Worm (Caenorhabditis elegans) whole organism, mixed stage, embryonic: ENCODE measurements around the gene Y46H3D.8.

ENCODE experiments used
- M03D4.4 ChIP-seq: sonication (generic microtip); optimal IDR thresholded peaks from 2 replicates; lab custom pipeline; 2017; ENCODE audit warnings: mild to moderate bottlenecking, missing genetic modification characterization, missing compliant biosample characterization
- bed-3 ChIP-seq: fragments of 200-800 bp; sonication (Bioruptor generic); optimal IDR thresholded peaks from 3 replicates; lab custom pipeline; 2018; ENCODE audit warnings: mild to moderate bottlenecking, missing genetic modification characterization, moderate library complexity, missing compliant biosample characterization
- blmp-1 ChIP-seq: fragments of 150-350 bp; optimal IDR thresholded peaks from 2 replicates; lab custom pipeline; 2014; ENCODE audit warnings: missing biosample characterization, missing genetic modification characterization
- ceh-43 ChIP-seq: fragments of 200-800 bp; sonication (Bioruptor generic); optimal IDR thresholded peaks from 2 replicates; lab custom pipeline; 2018; ENCODE audit warnings: mild to moderate bottlenecking, missing genetic modification characterization, moderate library complexity, missing compliant biosample characterization
- ces-1 ChIP-seq: fragments of 150-350 bp; optimal IDR thresholded peaks from 2 replicates; lab custom pipeline; 2014; ENCODE audit warnings: missing biosample characterization, missing genetic modification reagents, missing genetic modification characterization
- cnd-1 ChIP-seq: fragments of 200-800 bp; sonication (Bioruptor generic); optimal IDR thresholded peaks from 2 replicates; lab custom pipeline; 2018; ENCODE audit warnings: mild to moderate bottlenecking, missing genetic modification characterization, missing compliant biosample characterization
- elt-1 ChIP-seq: sonication (generic microtip); optimal IDR thresholded peaks from 2 replicates; lab custom pipeline; 2017; ENCODE audit warnings: missing genetic modification characterization, mild to moderate bottlenecking, missing compliant biosample characterization, antibody characterized with exemption, moderate library complexity, borderline replicate concordance; ENCODE audit not compliant: insufficient read depth
- elt-3 ChIP-seq: fragments of 150-350 bp; optimal IDR thresholded peaks from 2 replicates; lab custom pipeline; 2014; ENCODE audit warnings: missing biosample characterization, missing genetic modification characterization
- flh-1 ChIP-seq: fragments of 200-800 bp; sonication (Bioruptor generic); optimal IDR thresholded peaks from 2 replicates; lab custom pipeline; 2018; ENCODE audit warnings: mild to moderate bottlenecking, missing genetic modification characterization, moderate library complexity, missing compliant biosample characterization
- ham-2 ChIP-seq: fragments of 200-800 bp; sonication (Bioruptor generic); optimal IDR thresholded peaks from 2 replicates; lab custom pipeline; 2018; ENCODE audit warnings: mild to moderate bottlenecking, missing genetic modification characterization, missing compliant biosample characterization
- lin-13 ChIP-seq: fragments of 150-350 bp; optimal IDR thresholded peaks from 2 replicates; lab custom pipeline; 2014; ENCODE audit warnings: missing biosample characterization, missing genetic modification characterization
- lin-32 ChIP-seq: fragments of 200-800 bp; sonication (Bioruptor generic); optimal IDR thresholded peaks from 2 replicates; lab custom pipeline; 2018; ENCODE audit warnings: mild to moderate bottlenecking, missing genetic modification characterization, missing compliant biosample characterization
- lsy-2 ChIP-seq: fragments of 150-350 bp; optimal IDR thresholded peaks from 2 replicates; lab custom pipeline; 2014; ENCODE audit warnings: missing biosample characterization, missing genetic modification characterization
- mep-1 ChIP-seq: fragments of 150-350 bp; optimal IDR thresholded peaks from 2 replicates; lab custom pipeline; 2017; ENCODE audit warnings: missing biosample characterization, missing genetic modification reagents, missing genetic modification characterization, inconsistent platforms
- mls-2 ChIP-seq: sonication (generic microtip); optimal IDR thresholded peaks from 2 replicates; lab custom pipeline; 2016; ENCODE audit warnings: mild to moderate bottlenecking, missing genetic modification characterization, moderate library complexity, missing compliant biosample characterization
- nhr-12 ChIP-seq: fragments of 150-350 bp; optimal IDR thresholded peaks from 2 replicates; lab custom pipeline; 2014; ENCODE audit warnings: missing biosample characterization, missing genetic modification characterization
- nhr-237 ChIP-seq: fragments of 150-350 bp; optimal IDR thresholded peaks from 2 replicates; lab custom pipeline; 2014; ENCODE audit warnings: missing biosample characterization, missing genetic modification characterization
- nhr-28 ChIP-seq: fragments of 150-350 bp; optimal IDR thresholded peaks from 2 replicates; lab custom pipeline; 2014; ENCODE audit warnings: missing biosample characterization, missing genetic modification characterization
- nhr-76 ChIP-seq: sonication (generic microtip); optimal IDR thresholded peaks from 2 replicates; lab custom pipeline; 2017; ENCODE audit warnings: missing biosample characterization, missing genetic modification characterization
- pha-4 ChIP-seq: fragments of 150-350 bp; optimal IDR thresholded peaks from 2 replicates; lab custom pipeline; 2018; ENCODE audit warnings: missing biosample characterization, missing genetic modification reagents, missing genetic modification characterization
- sem-2 ChIP-seq: fragments of 200-800 bp; sonication (Bioruptor generic); optimal IDR thresholded peaks from 2 replicates; lab custom pipeline; 2018; ENCODE audit warnings: mild to moderate bottlenecking, missing genetic modification characterization, missing compliant biosample characterization
- snpc-4 ChIP-seq: fragments of 150-350 bp; optimal IDR thresholded peaks from 2 replicates; lab custom pipeline; 2014; ENCODE audit warnings: missing biosample characterization, missing genetic modification characterization
- tbx-8 ChIP-seq: fragments of 200-800 bp; sonication (Bioruptor generic); optimal IDR thresholded peaks from 2 replicates; lab custom pipeline; 2018; ENCODE audit warnings: mild to moderate bottlenecking, missing genetic modification characterization, moderate library complexity, missing compliant biosample characterization
- unc-120 ChIP-seq: sonication (generic microtip); optimal IDR thresholded peaks from 2 replicates; lab custom pipeline; 2017; ENCODE audit warnings: missing genetic modification characterization, missing compliant biosample characterization; ENCODE audit not compliant: poor library complexity, severe bottlenecking
- unc-39 ChIP-seq: fragments of 150-350 bp; optimal IDR thresholded peaks from 2 replicates; lab custom pipeline; 2014; ENCODE audit warnings: missing biosample characterization, missing genetic modification characterization
- unc-62 ChIP-seq: fragments of 150-350 bp; optimal IDR thresholded peaks from 2 replicates; lab custom pipeline; 2014; ENCODE audit warnings: missing biosample characterization, missing genetic modification reagents, missing genetic modification characterization
- zip-8 ChIP-seq: fragments of 150-350 bp; optimal IDR thresholded peaks from 2 replicates; lab custom pipeline; 2014; ENCODE audit warnings: missing biosample characterization, missing genetic modification characterization
- ztf-11 ChIP-seq: fragments of 150-350 bp; optimal IDR thresholded peaks from 2 replicates; lab custom pipeline; 2014; ENCODE audit warnings: missing biosample characterization, missing genetic modification characterization

Y46H3D.8 gene

ce11 chrV:1642768-1643167, 11.7 kb upstream of the Y46H3D.8 start:
- no peak for TF ChIP-seq M03D4.4 (tag; lab: Kevin White, UChicago)
- TF ChIP-seq nhr-28: no peak
- no peak for TF ChIP-seq nhr-76
- no peak for TF ChIP-seq flh-1 (GFP tag; lab: Kevin White, UChicago)
- no peak for TF ChIP-seq pha-4 (tag; lab: Kevin White, UChicago)
- TF ChIP-seq ces-1: no peak
- no peak for TF ChIP-seq elt-1 (tag; lab: Kevin White, UChicago)
- TF ChIP-seq zip-8 (tag; lab: Kevin White, UChicago): no peak
- no peak for TF ChIP-seq snpc-4
- no peak for TF ChIP-seq ztf-11 (tag; lab: Kevin White, UChicago)
- no peak for TF ChIP-seq cnd-1 (tag; lab: Kevin White, UChicago)
- no peak for TF ChIP-seq lin-13 (tag; lab: Kevin White, UChicago)
- no peak for TF ChIP-seq ceh-43 (GFP tag; lab: Kevin White, UChicago)
- no peak for TF ChIP-seq mls-2 (tag; lab: Kevin White, UChicago)
- no peak for TF ChIP-seq nhr-12 (tag; lab: Kevin White, UChicago)
- TF ChIP-seq blmp-1 (tag; lab: Kevin White, UChicago): no peak

ce11 chrV:1642199-1642598, 11.2 kb upstream of the Y46H3D.8 start, which contains the start of gene Y46H3D.1:
Gene Y46H3D.1, plus strand, starts transcription at chrV:1642499.
- no peak for TF ChIP-seq ces-1
- no peak for TF ChIP-seq elt-1 (tag; lab: Kevin White, UChicago)
- TF ChIP-seq flh-1 (GFP tag; lab: Kevin White, UChicago): no peak
- TF ChIP-seq lin-32 (GFP tag; lab: Kevin White, UChicago): no peak
- TF ChIP-seq elt-3 (tag; lab: Kevin White, UChicago): no peak
- no peak for TF ChIP-seq blmp-1 (tag; lab: Kevin White, UChicago)
- TF ChIP-seq mls-2 (tag; lab: Kevin White, UChicago): no peak
- no peak for TF ChIP-seq nhr-76
- no peak for TF ChIP-seq cnd-1 (tag; lab: Kevin White, UChicago)
- TF ChIP-seq sem-2 (GFP tag; lab: Kevin White, UChicago): no peak
- TF ChIP-seq bed-3 (GFP tag; lab: Kevin White, UChicago): no peak
- TF ChIP-seq pha-4 (tag; lab: Kevin White, UChicago): no peak
- TF ChIP-seq unc-39: no peak
- TF ChIP-seq ham-2 (GFP tag; lab: Kevin White, UChicago): no peak
- TF ChIP-seq mep-1: no peak
- TF ChIP-seq tbx-8 (GFP tag; lab: Kevin White, UChicago): no peak
- TF ChIP-seq unc-62 (GFP tag; lab: Kevin White, UChicago): no peak
- no peak for TF ChIP-seq nhr-28
- TF ChIP-seq M03D4.4 (tag; lab: Kevin White, UChicago): no peak
- no peak for TF ChIP-seq nhr-237 (tag; lab: Kevin White, UChicago)

ce11 chrV:1640008-1640407, 9.0 kb upstream of the Y46H3D.8 start, which contains the start of gene str-221:
Gene str-221, plus strand, starts transcription at chrV:1640308.
- TF ChIP-seq ham-2 (GFP tag; lab: Kevin White, UChicago) (no peak), elt-1 (tag; lab: Kevin White, UChicago) (no peak), tbx-8 (GFP tag; lab: Kevin White, UChicago) (no peak), pha-4 (tag; lab: Kevin White, UChicago) (no peak), nhr-76 (no peak), bed-3 (GFP tag; lab: Kevin White, UChicago) (no peak), lin-32 (GFP tag; lab: Kevin White, UChicago) (no peak), snpc-4 (no peak), zip-8 (tag; lab: Kevin White, UChicago) (no peak), elt-3 (tag; lab: Kevin White, UChicago) (no peak), blmp-1 (tag; lab: Kevin White, UChicago) (no peak), unc-62 (GFP tag; lab: Kevin White, UChicago) (no peak), nhr-28 (no peak), mls-2 (tag; lab: Kevin White, UChicago) (no peak)

ce11 chrV:1635859-1636258, 4.8 kb upstream of the Y46H3D.8 start, which contains the start of gene str-222:
Gene str-222, plus strand, starts transcription at chrV:1636159.
- TF ChIP-seq nhr-76 (no peak), lsy-2 (tag; lab: Kevin White, UChicago) (no peak), elt-3 (tag; lab: Kevin White, UChicago) (no peak), bed-3 (GFP tag; lab: Kevin White, UChicago) (no peak), mep-1 (no peak), unc-39 (no peak), nhr-237 (tag; lab: Kevin White, UChicago) (no peak), mls-2 (tag; lab: Kevin White, UChicago) (no peak), flh-1 (GFP tag; lab: Kevin White, UChicago) (no peak), unc-120 (no peak), lin-32 (GFP tag; lab: Kevin White, UChicago) (no peak), nhr-28 (no peak), ztf-11 (tag; lab: Kevin White, UChicago) (no peak), cnd-1 (tag; lab: Kevin White, UChicago) (no peak), nhr-12 (tag; lab: Kevin White, UChicago) (no peak), ceh-43 (GFP tag; lab: Kevin White, UChicago) (no peak)
